Fruit fly (Drosophila melanogaster): ENCODE measurements around the gene mei-9.

mei-9 gene

dm6 chrX:4366196-4366595, 47.6 kb upstream of the mei-9 start, which contains the start of gene CG3626 (continued):
- peak; percentile 92 for TF ChIP-seq pzg (GFP tag; optimal IDR thresholded peaks at IDR 0.05)
- no peak for TF ChIP-seq tap (tag; optimal IDR thresholded peaks at IDR 0.05)
- no peak for TF ChIP-seq Lim3 (GFP tag; IDR thresholded peaks at IDR 0.05)
- TF ChIP-seq CG14710 (tag; optimal IDR thresholded peaks at IDR 0.05), result peak; percentile 63
- TF ChIP-seq fd3F (GFP tag; optimal IDR thresholded peaks at IDR 0.05), result no peak
- TF ChIP-seq pb (GFP tag; optimal IDR thresholded peaks at IDR 0.05), result no peak
- TF ChIP-seq Ssrp (tag; optimal IDR thresholded peaks at IDR 0.05), result no peak
- TF ChIP-seq CG12155 (GFP tag; optimal IDR thresholded peaks at IDR 0.05), result peak; percentile 25
- no peak for TF ChIP-seq corto (GFP tag; optimal IDR thresholded peaks at IDR 0.05)
- TF ChIP-seq Eip74EF (GFP tag; optimal IDR thresholded peaks at IDR 0.05), result no peak
- TF ChIP-seq CG12659 (GFP tag; optimal IDR thresholded peaks at IDR 0.05), result peak; percentile 66
- TF ChIP-seq CG8089 (GFP tag; optimal IDR thresholded peaks at IDR 0.05), result no peak
- TF ChIP-seq fd96Cb (tag; optimal IDR thresholded peaks at IDR 0.05), result no peak
- no peak for TF ChIP-seq CG3726 (GFP tag; IDR thresholded peaks at IDR 0.05)
- TF ChIP-seq CG4282 (GFP tag; optimal IDR thresholded peaks at IDR 0.05), result no peak
- TF ChIP-seq pho (GFP tag; optimal IDR thresholded peaks at IDR 0.05), result peak; percentile 2
- TF ChIP-seq CHES-1-like (GFP tag; optimal IDR thresholded peaks at IDR 0.05), result peak; percentile 68
- TF ChIP-seq CG3995 (GFP tag; optimal IDR thresholded peaks at IDR 0.05), result no peak
- TF ChIP-seq Abd-B (GFP tag; optimal IDR thresholded peaks at IDR 0.05), result peak; percentile 38
- TF ChIP-seq CG16863 (GFP tag; optimal IDR thresholded peaks at IDR 0.05), result no peak
- TF ChIP-seq z (GFP tag; IDR thresholded peaks at IDR 0.05), result no peak
- no peak for TF ChIP-seq bowl (GFP tag; IDR thresholded peaks at IDR 0.05)
- TF ChIP-seq Rfx (GFP tag; IDR thresholded peaks at IDR 0.05), result no peak; the same call in 1 of the 2 replicates
- TF ChIP-seq dpn (GFP tag; optimal IDR thresholded peaks at IDR 0.05), result peak; percentile 31 to 34
- TF ChIP-seq eve (GFP tag; optimal IDR thresholded peaks at IDR 0.05), result no peak
- no peak for TF ChIP-seq CG7271 (tag; optimal IDR thresholded peaks at IDR 0.05)
- peak; percentile 45 for TF ChIP-seq maf-S (GFP tag; optimal IDR thresholded peaks at IDR 0.05)
- no peak for TF ChIP-seq D (optimal IDR thresholded peaks at IDR 0.05)
- no peak for TF ChIP-seq D (GFP tag; optimal IDR thresholded peaks at IDR 0.05)
- no peak for TF ChIP-seq lola (GFP tag; optimal IDR thresholded peaks at IDR 0.05)
- no peak for TF ChIP-seq CG9817 (tag; optimal IDR thresholded peaks at IDR 0.05)
- no peak for TF ChIP-seq ab (GFP tag; optimal IDR thresholded peaks at IDR 0.05)
- no peak for TF ChIP-seq ara (GFP tag; IDR thresholded peaks at IDR 0.05)
- TF ChIP-seq dmrt11E (tag; optimal IDR thresholded peaks at IDR 0.05), result no peak
- TF ChIP-seq CG4707 (GFP tag; optimal IDR thresholded peaks at IDR 0.05), result no peak
- TF ChIP-seq h (optimal IDR thresholded peaks at IDR 0.05), result no peak
- no peak for TF ChIP-seq pum (GFP tag; optimal IDR thresholded peaks at IDR 0.05)
- TF ChIP-seq vnd (GFP tag; IDR thresholded peaks at IDR 0.05; ENCODE audit: partially characterized antibody), result peak; percentile 59; the same call in 2 of the 3 replicates
- no peak for TF ChIP-seq psq (GFP tag; optimal IDR thresholded peaks at IDR 0.05)
- TF ChIP-seq hkb (optimal IDR thresholded peaks at IDR 0.05), result peak; percentile 61
- no peak for TF ChIP-seq hkb (GFP tag; IDR thresholded peaks at IDR 0.05)
- no peak for TF ChIP-seq Deaf1 (tag; optimal IDR thresholded peaks at IDR 0.05)
- TF ChIP-seq cwo (GFP tag; optimal IDR thresholded peaks at IDR 0.05), result no peak
- TF ChIP-seq tio (GFP tag; optimal IDR thresholded peaks at IDR 0.05), result no peak
- no peak for TF ChIP-seq CG13296 (GFP tag; optimal IDR thresholded peaks at IDR 0.05)
- TF ChIP-seq Sox100B (GFP tag; optimal IDR thresholded peaks at IDR 0.05), result no peak
- TF ChIP-seq Sry-β (GFP tag; optimal IDR thresholded peaks at IDR 0.05), result no peak
- no peak for TF ChIP-seq CG17568 (GFP tag; optimal IDR thresholded peaks at IDR 0.05)
- TF ChIP-seq twi (tag; optimal IDR thresholded peaks at IDR 0.05), result no peak
- TF ChIP-seq CG2875 (GFP tag; optimal IDR thresholded peaks at IDR 0.05), result no peak
- TF ChIP-seq so (GFP tag; IDR thresholded peaks at IDR 0.05), result no peak
- TF ChIP-seq CG17359 (tag; optimal IDR thresholded peaks at IDR 0.05), result no peak
